Fruit fly (Drosophila melanogaster): ENCODE data around the gene Tudor-SN.

- no peak for TF ChIP-seq al (GFP tag; IDR thresholded peaks at IDR 0.05)
- TF ChIP-seq pb (GFP tag; optimal IDR thresholded peaks at IDR 0.05) = no peak
- no peak for TF ChIP-seq jing (GFP tag; optimal IDR thresholded peaks at IDR 0.05)
Observed at dm6 chr3L:273291-273690, 9.1 kb upstream of the Tudor-SN start, which contains the start of gene CG32845.
